Worm (Caenorhabditis elegans) whole organism, midembryonic: Measurements from ENCODE around the gene C17B7.5.

ENCODE experiments used
- T22C8.4 ChIP-seq: fragments of 200-800 bp; sonication (Bioruptor generic); IDR thresholded peaks from 2 replicates; pipeline ENCODE4 v1.3.6; 2022; ENCODE audit warnings: missing genetic modification characterization, missing compliant biosample characterization
- cog-1 ChIP-seq: sonication (generic microtip); optimal IDR thresholded peaks from 2 replicates; lab custom pipeline; 2016; ENCODE audit warnings: missing genetic modification characterization, missing compliant biosample characterization
- flt-1 ChIP-seq: fragments of 200-800 bp; sonication (Bioruptor generic); IDR thresholded peaks from 2 replicates; pipeline ENCODE4 v1.3.6; 2022; ENCODE audit warnings: missing genetic modification characterization, missing compliant biosample characterization
- klf-2 ChIP-seq: fragments of 200-800 bp; sonication (Bioruptor generic); conservative IDR thresholded peaks from 2 replicates; pipeline ENCODE4 v1.3.6; 2022; ENCODE audit warnings: missing genetic modification reagents, missing genetic modification characterization, missing compliant biosample characterization
- med-1 ChIP-seq: sonication (generic microtip); optimal IDR thresholded peaks from 2 replicates; lab custom pipeline; 2017; ENCODE audit warnings: missing genetic modification characterization, mild to moderate bottlenecking, missing compliant biosample characterization, antibody characterized with exemption, missing genetic modification reagents; ENCODE audit not compliant: insufficient read depth
- ref-1 ChIP-seq: fragments of 200-800 bp; sonication (Bioruptor generic); conservative IDR thresholded peaks from 2 replicates; pipeline ENCODE4 v1.3.6; 2022; ENCODE audit warnings: missing genetic modification reagents, missing genetic modification characterization, missing compliant biosample characterization
- tab-1 ChIP-seq: fragments of 200-800 bp; sonication (Bioruptor generic); IDR thresholded peaks from 2 replicates; pipeline ENCODE4 v1.3.6; 2022; ENCODE audit warnings: missing genetic modification characterization, missing compliant biosample characterization
- ztf-23 ChIP-seq: fragments of 200-800 bp; sonication (Bioruptor generic); IDR thresholded peaks from 2 replicates; pipeline ENCODE4 v1.3.6; 2022; ENCODE audit warnings: missing genetic modification reagents, missing genetic modification characterization, missing compliant biosample characterization
- ztf-29 ChIP-seq: fragments of 200-800 bp; sonication (Bioruptor generic); IDR thresholded peaks from 2 replicates; pipeline ENCODE4 v1.3.6; 2022; ENCODE audit warnings: missing genetic modification reagents, missing genetic modification characterization, missing compliant biosample characterization

Gene C17B7.5

DNA sequence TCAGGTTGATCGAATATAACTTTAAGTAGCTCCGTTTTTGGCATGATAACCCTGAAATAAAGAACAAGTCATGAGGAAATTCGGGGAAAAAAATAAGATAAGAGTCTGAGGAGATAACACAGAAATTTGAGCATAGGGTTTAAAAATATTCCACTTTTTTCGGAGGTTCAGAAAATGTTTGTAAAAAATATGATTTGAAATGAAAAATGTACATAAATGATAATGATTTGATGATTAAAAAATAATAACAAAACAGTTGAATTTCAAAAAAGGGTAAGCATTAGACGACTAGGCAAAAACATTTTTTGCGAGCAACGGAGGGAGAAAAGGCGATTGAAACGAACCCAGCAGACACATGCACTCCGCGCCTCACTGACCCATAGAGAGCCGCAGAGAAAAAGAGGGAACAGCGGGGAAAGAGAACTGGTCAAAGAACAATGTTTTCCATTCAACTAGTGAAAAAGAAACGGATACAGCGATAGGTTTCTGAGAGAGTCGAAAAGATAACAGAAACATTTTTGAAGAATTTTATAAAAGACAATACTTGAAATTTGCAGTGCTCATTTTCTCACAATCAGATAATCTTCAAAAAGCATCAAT, 21.3 kb upstream of the C17B7.5 start, which contains the start of gene arrd-18:
arrd-18 (minus strand) TSS at position 51 of the 600 bp plus-strand sequence.
- no peak for TF ChIP-seq ztf-23 (GFP tag; lab: Robert Waterston, UW)
- TF ChIP-seq ref-1 (GFP tag; lab: Robert Waterston, UW) = no peak
- no peak for TF ChIP-seq flt-1 (GFP tag; lab: Robert Waterston, UW)
- no peak for TF ChIP-seq cog-1 (tag; lab: Kevin White, UChicago)
- no peak for TF ChIP-seq ztf-29 (GFP tag; lab: Robert Waterston, UW)

- TF ChIP-seq tab-1 = no peak
- no peak for TF ChIP-seq ztf-23 (GFP tag; lab: Robert Waterston, UW)
- TF ChIP-seq flt-1 (GFP tag; lab: Robert Waterston, UW) = no peak
Observed at ce11 chrV:3315308-3315707, 18.1 kb upstream of the C17B7.5 start, which contains the start of gene arrd-19. Gene arrd-19, minus strand, starts transcription at chrV:3315516.

ce11 chrV:3316108-3316507, 17.3 kb upstream of the C17B7.5 start, which contains the start of gene F35F10.1:
Gene F35F10.1, plus strand, starts transcription at chrV:3316307.
- TF ChIP-seq ztf-23 (GFP tag; lab: Robert Waterston, UW) = no peak
- no peak for TF ChIP-seq klf-2 (GFP tag; lab: Robert Waterston, UW)
- TF ChIP-seq ref-1 (GFP tag; lab: Robert Waterston, UW) = no peak
- no peak for TF ChIP-seq ztf-29 (GFP tag; lab: Robert Waterston, UW)
- no peak for TF ChIP-seq cog-1 (tag; lab: Kevin White, UChicago)
- no peak for TF ChIP-seq tab-1
- no peak for TF ChIP-seq flt-1 (GFP tag; lab: Robert Waterston, UW)
- TF ChIP-seq T22C8.4 (GFP tag; lab: Robert Waterston, UW) = no peak
- TF ChIP-seq med-1 = no peak

DNA sequence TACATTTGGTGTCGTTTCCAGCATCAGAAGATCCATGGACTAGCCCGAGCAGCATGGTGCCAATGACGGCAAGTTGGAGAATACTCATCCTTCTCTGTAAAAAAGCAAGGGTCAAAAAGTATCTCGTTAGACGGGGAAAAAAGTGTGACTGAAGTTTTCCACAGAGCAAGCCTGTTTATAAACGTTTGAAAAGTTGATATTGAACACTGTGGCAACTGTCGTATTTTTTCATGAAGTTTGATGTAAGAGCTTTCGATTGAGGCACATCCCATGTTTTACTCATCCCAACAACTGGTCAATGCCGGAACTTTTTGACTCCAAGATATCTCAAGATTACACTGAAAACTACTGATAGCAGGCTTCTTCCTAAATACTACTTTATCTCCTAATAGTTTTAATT, 14.5 kb upstream of the C17B7.5 start, which contains the start of gene F35F10.13:
F35F10.13 (minus strand) TSS at position 101 of the 400 bp plus-strand sequence.
- TF ChIP-seq cog-1 (tag; lab: Kevin White, UChicago) (no peak), klf-2 (GFP tag; lab: Robert Waterston, UW) (no peak), ztf-23 (GFP tag; lab: Robert Waterston, UW) (no peak), T22C8.4 (GFP tag; lab: Robert Waterston, UW) (no peak), ref-1 (GFP tag; lab: Robert Waterston, UW) (no peak), flt-1 (GFP tag; lab: Robert Waterston, UW) (no peak), ztf-29 (GFP tag; lab: Robert Waterston, UW) (no peak), tab-1 (no peak), med-1 (no peak)

ce11 chrV:3320005-3320404, 13.4 kb upstream of the C17B7.5 start, which contains the start of gene F35F10.14:
Gene F35F10.14, minus strand, starts transcription at chrV:3320105.
- no peak for TF ChIP-seq klf-2 (GFP tag; lab: Robert Waterston, UW)
- TF ChIP-seq flt-1 (GFP tag; lab: Robert Waterston, UW) = no peak
- no peak for TF ChIP-seq ztf-29 (GFP tag; lab: Robert Waterston, UW)
- no peak for TF ChIP-seq ref-1 (GFP tag; lab: Robert Waterston, UW)
- no peak for TF ChIP-seq T22C8.4 (GFP tag; lab: Robert Waterston, UW)
- no peak for TF ChIP-seq cog-1 (tag; lab: Kevin White, UChicago)
- TF ChIP-seq tab-1 = no peak

DNA sequence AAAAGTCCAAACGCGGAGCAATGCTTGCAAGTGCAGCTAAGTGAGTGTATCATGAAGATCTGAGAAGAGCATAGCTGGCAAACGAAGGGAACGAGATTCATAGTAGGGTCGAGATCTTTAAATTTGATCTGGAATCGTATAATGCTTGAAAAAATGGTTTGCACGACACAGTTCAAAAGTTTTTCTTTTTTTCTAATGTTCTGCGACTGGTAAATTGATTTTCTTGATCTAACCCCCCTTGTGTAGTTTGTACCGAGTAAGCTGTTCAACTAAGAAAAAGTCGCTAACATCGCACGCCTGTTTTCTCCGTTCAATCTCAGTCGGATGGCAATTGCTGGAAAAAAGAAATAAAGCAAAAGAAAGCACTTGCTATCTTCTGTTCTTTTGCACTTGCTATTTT, 13.0 kb upstream of the C17B7.5 start, which contains the start of gene C17B7.14:
C17B7.14 (minus strand) TSS at position 101 of the 400 bp plus-strand sequence.
- TF ChIP-seq flt-1 (GFP tag; lab: Robert Waterston, UW) (no peak), T22C8.4 (GFP tag; lab: Robert Waterston, UW) (no peak), med-1 (no peak), ztf-23 (GFP tag; lab: Robert Waterston, UW) (no peak), klf-2 (GFP tag; lab: Robert Waterston, UW) (no peak), tab-1 (no peak), cog-1 (tag; lab: Kevin White, UChicago) (no peak), ref-1 (GFP tag; lab: Robert Waterston, UW) (no peak), ztf-29 (GFP tag; lab: Robert Waterston, UW) (no peak)

DNA sequence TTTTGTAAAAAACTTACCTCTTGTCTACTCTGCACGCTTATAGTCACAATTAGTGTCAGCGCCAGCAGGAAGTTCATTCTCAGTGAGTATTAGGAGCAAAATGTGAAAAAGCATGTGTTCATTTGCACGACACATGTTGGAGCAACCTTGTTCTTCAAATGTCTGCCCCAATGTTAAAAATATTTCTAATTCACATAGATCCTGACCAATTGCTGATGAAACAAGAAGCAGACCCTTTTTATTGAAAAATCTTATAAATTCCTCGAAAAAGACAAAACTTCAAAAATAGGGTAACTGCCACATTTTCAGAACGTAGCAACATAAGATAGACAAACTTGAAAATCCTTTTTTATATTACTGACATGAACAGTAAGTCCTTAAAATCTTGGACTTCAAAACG, 9.3 kb upstream of the C17B7.5 start, which contains the start of gene C17B7.8:
C17B7.8 (minus strand) TSS at position 101 of the 400 bp plus-strand sequence.
- TF ChIP-seq ref-1 (GFP tag; lab: Robert Waterston, UW) (no peak), tab-1 (no peak)

- TF ChIP-seq cog-1 (tag; lab: Kevin White, UChicago) = no peak
- TF ChIP-seq med-1 = no peak
- no peak for TF ChIP-seq tab-1
- no peak for TF ChIP-seq ref-1 (GFP tag; lab: Robert Waterston, UW)
- no peak for TF ChIP-seq klf-2 (GFP tag; lab: Robert Waterston, UW)
- no peak for TF ChIP-seq T22C8.4 (GFP tag; lab: Robert Waterston, UW)
- no peak for TF ChIP-seq flt-1 (GFP tag; lab: Robert Waterston, UW)
- TF ChIP-seq ztf-29 (GFP tag; lab: Robert Waterston, UW) = no peak
- TF ChIP-seq ztf-23 (GFP tag; lab: Robert Waterston, UW) = no peak
Observed at ce11 chrV:3332023-3332422, 1.4 kb upstream of the C17B7.5 start, which contains the start of gene C17B7.9. Gene C17B7.9, minus strand, starts transcription at chrV:3332123.

ce11 chrV:3339009-3339408, 5.6 kb downstream of the C17B7.5 start, which contains the start of gene C17B7.4:
Gene C17B7.4, plus strand, starts transcription at chrV:3339309.
- TF ChIP-seq med-1 (no peak), klf-2 (GFP tag; lab: Robert Waterston, UW) (no peak), T22C8.4 (GFP tag; lab: Robert Waterston, UW) (no peak), tab-1 (no peak), ztf-23 (GFP tag; lab: Robert Waterston, UW) (no peak), ref-1 (GFP tag; lab: Robert Waterston, UW) (no peak), cog-1 (tag; lab: Kevin White, UChicago) (no peak), ztf-29 (GFP tag; lab: Robert Waterston, UW) (no peak), flt-1 (GFP tag; lab: Robert Waterston, UW) (no peak)
